Worm (Caenorhabditis elegans): ENCODE data around the gene scvp-1.

Gene scvp-1

DNA sequence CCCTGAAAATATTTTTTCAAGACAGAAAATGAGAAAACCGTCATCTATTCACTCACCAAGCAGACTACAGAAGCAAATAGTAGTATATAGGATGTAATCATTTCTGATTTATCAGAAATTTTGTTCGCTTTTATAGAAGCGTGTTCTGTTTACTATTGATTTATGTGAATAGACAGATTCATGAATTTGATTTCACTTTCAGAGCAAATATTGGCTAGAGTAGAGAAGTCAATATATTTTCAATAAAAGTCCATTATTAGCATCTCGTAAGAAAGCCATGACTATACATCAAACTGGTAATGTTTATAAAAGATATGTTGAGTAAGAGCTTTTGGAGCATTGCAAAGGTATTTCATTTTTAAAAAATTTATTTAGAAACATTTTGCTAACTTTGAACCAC lies at the start of gene scvp-1:
Gene scvp-1, minus strand, starts transcription at position 101 of the 400 bp plus-strand sequence.
- no peak for TF ChIP-seq madf-3 (GFP tag; IDR thresholded peaks at IDR 0.05)
- no peak for TF ChIP-seq hrde-1 (tag; optimal IDR thresholded peaks at IDR 0.05; ENCODE audit: borderline replicate concordance)
- no peak for TF ChIP-seq ccch-3 (GFP tag; optimal IDR thresholded peaks at IDR 0.05)
- TF ChIP-seq tlf-1 (GFP tag; optimal IDR thresholded peaks at IDR 0.05) = no peak
- no peak for TF ChIP-seq cebp-1 (GFP tag; IDR thresholded peaks at IDR 0.05)
- TF ChIP-seq cebp-1 (tag; optimal IDR thresholded peaks at IDR 0.05) = no peak
- TF ChIP-seq mcd-1 (GFP tag; IDR thresholded peaks at IDR 0.05) = no peak
- no peak for TF ChIP-seq F22D6.2 (tag; optimal IDR thresholded peaks at IDR 0.05)
- no peak for TF ChIP-seq F33H1.4 (GFP tag; IDR thresholded peaks at IDR 0.05)
- no peak for TF ChIP-seq T26A5.8 (tag; optimal IDR thresholded peaks at IDR 0.05)
- TF ChIP-seq nhr-80 (tag; optimal IDR thresholded peaks at IDR 0.05) = no peak
- TF ChIP-seq ZK185.1 (tag; optimal IDR thresholded peaks at IDR 0.05; ENCODE audit: poor library complexity, severe bottlenecking) = no peak
- no peak for TF ChIP-seq mel-28 (tag; optimal IDR thresholded peaks at IDR 0.05; ENCODE audit: borderline replicate concordance)
- no peak for TF ChIP-seq snpc-4 (GFP tag; optimal IDR thresholded peaks at IDR 0.05)
- no peak for TF ChIP-seq snpc-4 (tag; optimal IDR thresholded peaks at IDR 0.05)
- TF ChIP-seq nhr-120 (GFP tag; IDR thresholded peaks at IDR 0.05) = no peak
- TF ChIP-seq lsy-27 (tag; optimal IDR thresholded peaks at IDR 0.05; ENCODE audit: borderline replicate concordance, insufficient read depth) = no peak
- TF ChIP-seq ztf-25 (GFP tag; IDR thresholded peaks at IDR 0.05) = no peak
- no peak for TF ChIP-seq gei-17 (GFP tag; optimal IDR thresholded peaks at IDR 0.05)
- TF ChIP-seq nhr-90 (tag; optimal IDR thresholded peaks at IDR 0.05) = no peak
- no peak for TF ChIP-seq B0035.1 (tag; optimal IDR thresholded peaks at IDR 0.05)
- TF ChIP-seq nhr-27 (tag; optimal IDR thresholded peaks at IDR 0.05) = no peak

DNA sequence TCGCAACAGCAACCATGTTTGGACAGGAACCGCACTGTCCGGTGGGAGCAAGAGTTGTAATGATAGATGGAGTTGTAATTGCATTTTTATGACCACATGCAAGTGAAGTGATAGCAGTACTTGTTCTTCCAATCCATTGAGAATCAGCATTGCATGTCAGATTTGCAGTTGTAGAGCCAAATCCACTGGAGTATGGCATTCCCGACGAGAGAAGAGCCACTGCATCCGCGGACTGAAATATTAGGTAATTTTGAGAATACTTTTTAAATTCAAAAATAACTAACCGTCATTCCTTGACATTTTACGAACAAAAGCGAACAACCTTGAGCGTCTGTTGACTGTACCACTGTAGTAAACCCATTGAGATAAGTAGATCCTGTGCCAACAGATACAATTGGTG lies 44.0 kb upstream of the scvp-1 start:
- TF ChIP-seq somi-1 (GFP tag; optimal IDR thresholded peaks at IDR 0.05) (no peak), lin-54 (GFP tag; optimal IDR thresholded peaks at IDR 0.05) (no peak)

DNA sequence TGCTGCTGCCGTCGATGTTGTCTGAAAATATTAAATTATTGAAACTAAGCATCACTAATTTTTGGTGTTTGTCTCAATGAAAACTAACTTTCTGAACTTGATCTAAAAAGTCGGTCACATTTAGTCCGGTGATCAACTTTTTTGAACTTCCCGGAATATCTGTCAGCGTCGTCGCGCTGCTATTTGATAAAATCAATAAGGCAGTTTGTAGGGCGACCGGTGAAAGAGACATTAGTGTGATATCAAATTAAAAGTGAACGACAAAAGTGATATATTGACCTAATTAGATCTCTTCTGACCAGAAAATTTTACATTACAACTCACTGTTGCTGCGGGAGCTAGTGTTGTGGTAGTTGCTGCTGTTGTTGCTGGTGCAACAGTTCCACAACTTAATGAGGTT lies 39.8 kb upstream of the scvp-1 start:
- TF ChIP-seq D2030.7 (GFP tag; IDR thresholded peaks at IDR 0.05) (no peak), xnd-1 (tag; optimal IDR thresholded peaks at IDR 0.05) (no peak), cebp-1 (GFP tag; IDR thresholded peaks at IDR 0.05) (no peak), cebp-1 (tag; optimal IDR thresholded peaks at IDR 0.05) (no peak), mes-4 (tag; optimal IDR thresholded peaks at IDR 0.05) (no peak), F55B11.4 (tag; optimal IDR thresholded peaks at IDR 0.05; ENCODE audit: borderline replicate concordance, insufficient read depth) (no peak), hmg-1.2 (GFP tag; IDR thresholded peaks at IDR 0.05) (no peak), nhr-90 (tag; optimal IDR thresholded peaks at IDR 0.05) (no peak), ztf-28 (GFP tag; IDR thresholded peaks at IDR 0.05) (no peak), unc-62 (GFP tag; optimal IDR thresholded peaks at IDR 0.05) (no peak), attf-5 (GFP tag; optimal IDR thresholded peaks at IDR 0.05) (no peak), ztf-25 (GFP tag; IDR thresholded peaks at IDR 0.05) (no peak), let-526 (GFP tag; IDR thresholded peaks at IDR 0.05) (no peak), attf-6 (GFP tag; IDR thresholded peaks at IDR 0.05) (no peak), lsl-1 (GFP tag; optimal IDR thresholded peaks at IDR 0.05) (no peak), T26A5.8 (tag; optimal IDR thresholded peaks at IDR 0.05) (no peak)

DNA sequence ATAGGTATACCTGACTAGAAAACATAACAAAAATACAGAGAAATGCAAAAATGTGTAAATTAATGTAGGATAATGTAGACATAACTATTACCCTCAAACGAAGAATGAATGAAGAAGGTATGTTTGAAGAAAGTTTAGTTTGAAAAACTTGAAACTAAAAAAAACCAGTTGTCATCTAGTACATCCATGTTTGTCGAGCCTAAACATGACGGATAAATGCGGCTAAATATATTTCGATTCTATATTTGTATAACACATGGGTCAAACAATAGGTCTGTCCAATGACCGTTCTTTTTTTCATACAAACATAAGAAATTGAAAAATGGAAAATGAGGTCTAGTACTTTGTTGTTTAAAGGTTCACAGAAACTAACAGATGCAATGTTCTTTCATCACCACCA lies 39.0 kb upstream of the scvp-1 start, which contains the start of gene F17C11.22:
Gene F17C11.22, minus strand, starts transcription at position 101 of the 400 bp plus-strand sequence.
- TF ChIP-seq rcor-1 (GFP tag; IDR thresholded peaks at IDR 0.05) = no peak
- TF ChIP-seq F57A8.1 (GFP tag; optimal IDR thresholded peaks at IDR 0.05) = no peak
- TF ChIP-seq Y53F4B.3 (GFP tag; IDR thresholded peaks at IDR 0.05) = no peak
- TF ChIP-seq nfya-1 (tag; optimal IDR thresholded peaks at IDR 0.05; ENCODE audit: borderline replicate concordance, insufficient read depth) = no peak
- no peak for TF ChIP-seq unc-62 (GFP tag; optimal IDR thresholded peaks at IDR 0.05)
- no peak for TF ChIP-seq B0336.3 (GFP tag; IDR thresholded peaks at IDR 0.05)
- no peak for TF ChIP-seq F57C9.4 (tag; optimal IDR thresholded peaks at IDR 0.05)
- no peak for TF ChIP-seq ceh-91 (GFP tag; IDR thresholded peaks at IDR 0.05)
- no peak for TF ChIP-seq F49E8.2 (tag; optimal IDR thresholded peaks at IDR 0.05; ENCODE audit: insufficient read depth)
- no peak for TF ChIP-seq hlh-12 (tag; optimal IDR thresholded peaks at IDR 0.05)
- no peak for TF ChIP-seq egrh-3 (GFP tag; IDR thresholded peaks at IDR 0.05)
- TF ChIP-seq bed-2 (GFP tag; IDR thresholded peaks at IDR 0.05) = no peak
- no peak for TF ChIP-seq pha-4 (tag; optimal IDR thresholded peaks at IDR 0.05)

Data from whole organism, young adult.